Fruit fly (Drosophila melanogaster) Kc167 (cell line): Measurements from ENCODE around the gene CG34001.

Source experiments
- insv ChIP-seq: fragments of >200 bp; optimal IDR thresholded peaks from 3 replicates; lab custom pipeline; 2018; ENCODE audit warnings: missing external identifiers
- psq ChIP-seq: fragments of >200 bp; optimal IDR thresholded peaks from 2 replicates; lab custom pipeline; 2017; ENCODE audit warnings: missing external identifiers
- ttk ChIP-seq: sonication (Bioruptor generic); optimal IDR thresholded peaks from 2 replicates; lab custom pipeline; 2017; ENCODE audit warnings: missing external identifiers

- TF ChIP-seq ttk (lab: Kevin White, UChicago) (no peak), psq (lab: Kevin White, UChicago) (no peak), insv (lab: Kevin White, UChicago) (no peak)
These were observed 45.9 kb upstream of the CG34001 start for dm6 chr3L:10584965-10585364.
